Fruit fly (Drosophila melanogaster) Kc167 (cell line): Measurements from ENCODE around the gene Ir7a.

Source experiments
- Sin3A ChIP-seq: fragments of >200 bp; optimal IDR thresholded peaks from 2 replicates; lab custom pipeline; 2018; ENCODE audit warnings: missing external identifiers
- h ChIP-seq: fragments of >200 bp; optimal IDR thresholded peaks from 3 replicates; lab custom pipeline; 2018; ENCODE audit warnings: missing external identifiers

DNA sequence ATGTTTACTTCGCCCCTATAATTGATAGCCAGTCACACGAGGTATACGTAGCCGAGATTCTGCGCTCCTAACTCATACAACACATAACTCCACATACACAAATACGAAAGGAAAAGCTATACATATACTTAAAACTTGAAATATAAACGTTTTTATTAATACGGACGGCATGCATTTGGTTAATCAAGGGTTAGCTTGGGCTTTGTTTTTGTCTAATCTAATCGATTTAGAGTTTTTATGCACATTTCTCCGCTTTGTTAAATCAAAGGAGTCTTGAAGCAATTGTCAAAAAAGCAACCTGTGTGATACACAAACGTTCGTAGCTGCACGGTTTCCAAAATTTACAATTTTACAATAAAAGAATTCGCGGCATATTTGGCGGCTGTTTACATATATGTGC, 28.2 kb upstream of the Ir7a start, which contains the start of gene Tom40:
- no peak for TF ChIP-seq h (lab: Kevin White, UChicago)
- no peak for TF ChIP-seq Sin3A (lab: Kevin White, UChicago)
